Comparison of ENCODE assay signal across 2 worm cellular contexts in genomic region chrIII:9762093-9762748, ce11.
TF ChIP-seq lines count a peak whose summit lies in the region.

Gene gcc-2, minus strand, starts transcription at chrIII:9762143.

TF ChIP-seq in whole organism, L4 larva, 104 proteins besides CTCF, POLR2A, EP300 and RAD21:
- TF ChIP-seq ama-1 (optimal IDR thresholded peaks at IDR 0.05; lab: Kevin White, UChicago), result no peak
- no peak for TF ChIP-seq pha-4 (GFP tag; IDR thresholded peaks at IDR 0.05; lab: Robert Waterston, UW)
- no peak for TF ChIP-seq pha-4 (tag; optimal IDR thresholded peaks at IDR 0.05; lab: Kevin White, UChicago)
- peak; percentile 13 for TF ChIP-seq aha-1 (tag; lab: Kevin White, UChicago)
- TF ChIP-seq mes-2 (tag; optimal IDR thresholded peaks at IDR 0.05; lab: Kevin White, UChicago; ENCODE audit: poor library complexity, severe bottlenecking), result peak; percentile 9
- no peak for TF ChIP-seq fos-1 (tag; optimal IDR thresholded peaks at IDR 0.05; lab: Kevin White, UChicago)

TF ChIP-seq in whole organism, young adult, 124 proteins besides CTCF, POLR2A, EP300 and RAD21:
- TF ChIP-seq T26A5.8 (tag; optimal IDR thresholded peaks at IDR 0.05; lab: Kevin White, UChicago) (no peak), xnd-1 (tag; optimal IDR thresholded peaks at IDR 0.05; lab: Kevin White, UChicago) (peak; percentile 64), efl-1 (GFP tag; optimal IDR thresholded peaks at IDR 0.05; lab: Kevin White, UChicago) (peak; percentile 16), madf-6 (GFP tag; IDR thresholded peaks at IDR 0.05; lab: Robert Waterston, UW) (peak; percentile 76), F33H1.4 (GFP tag; IDR thresholded peaks at IDR 0.05; lab: Robert Waterston, UW) (peak; percentile 81), nfya-2 (GFP tag; IDR thresholded peaks at IDR 0.05; lab: Robert Waterston, UW) (no peak), pha-4 (tag; optimal IDR thresholded peaks at IDR 0.05; lab: Kevin White, UChicago) (no peak), snpc-3.4 (tag; optimal IDR thresholded peaks at IDR 0.05; lab: Kevin White, UChicago) (peak; percentile 34), lin-54 (GFP tag; optimal IDR thresholded peaks at IDR 0.05; lab: Kevin White, UChicago) (peak; percentile 3), lsl-1 (GFP tag; optimal IDR thresholded peaks at IDR 0.05; lab: Kevin White, UChicago) (peak; percentile 79), madf-8 (GFP tag; conservative IDR thresholded peaks at IDR 0.05; lab: Robert Waterston, UW) (peak; percentile 50), F49E8.2 (tag; optimal IDR thresholded peaks at IDR 0.05; lab: Kevin White, UChicago; ENCODE audit: insufficient read depth) (no peak)
TF ChIP-seq in whole organism, young adult: peak in this region for 8.
